Fruit fly (Drosophila melanogaster) whole organism, embryonic: ENCODE results near the gene Cpr62Ba.

Source experiments
- Ada2b ChIP-seq: fragments of 200-800 bp; sonication (Bioruptor generic); IDR thresholded peaks from 2 replicates; pipeline ENCODE4 v1.3.6; 2022; ENCODE audit warnings: missing biosample characterization, missing genetic modification characterization
- Atf6 ChIP-seq: fragments of 200-800 bp; sonication (Bioruptor generic); IDR thresholded peaks from 2 replicates; pipeline ENCODE4 v1.3.6; 2022; ENCODE audit warnings: missing biosample characterization, missing genetic modification characterization
- Awh ChIP-seq: fragments of 200-800 bp; sonication (Bioruptor generic); IDR thresholded peaks from 2 replicates; pipeline ENCODE4, ENCODE4 v1.3.6; 2022; ENCODE audit warnings: missing biosample characterization, missing genetic modification characterization
- Bgb ChIP-seq: fragments of 200-800 bp; sonication (Bioruptor generic); IDR thresholded peaks from 2 replicates; pipeline ENCODE4 v1.3.6; 2022; ENCODE audit warnings: missing biosample characterization, missing genetic modification characterization; ENCODE audit not compliant: partially characterized antibody
- CG10543 ChIP-seq: fragments of 200-800 bp; sonication (Bioruptor generic); optimal IDR thresholded peaks from 3 replicates; lab custom pipeline; 2017; ENCODE audit warnings: missing biosample characterization, mild to moderate bottlenecking, missing genetic modification characterization, moderate library complexity
- CG11456 ChIP-seq: fragments of 200-800 bp; sonication (Bioruptor generic); IDR thresholded peaks from 3 replicates; pipeline ENCODE4 v1.3.6; 2022; ENCODE audit warnings: missing biosample characterization, missing genetic modification characterization
- CG12769 ChIP-seq: fragments of 200-800 bp; sonication (Bioruptor generic); optimal IDR thresholded peaks from 2 replicates; lab custom pipeline; 2019; ENCODE audit warnings: missing biosample characterization, mild to moderate bottlenecking, missing genetic modification characterization, moderate library complexity
- CG13287 ChIP-seq: fragments of 200-800 bp; sonication (Bioruptor generic); IDR thresholded peaks from 2 replicates; pipeline ENCODE4 v1.3.6; 2022; ENCODE audit warnings: missing biosample characterization, missing genetic modification characterization; ENCODE audit not compliant: partially characterized antibody
- CG14667 ChIP-seq: fragments of 200-800 bp; sonication (Bioruptor generic); IDR thresholded peaks from 2 replicates; pipeline ENCODE4 v1.3.6; 2022; ENCODE audit warnings: missing biosample characterization, missing genetic modification characterization
- CG14710 ChIP-seq: fragments of 200-800 bp; sonication (Bioruptor generic); optimal IDR thresholded peaks from 3 replicates; lab custom pipeline; 2019; ENCODE audit warnings: missing biosample characterization, mild to moderate bottlenecking, missing genetic modification characterization, moderate library complexity
- CG15601 ChIP-seq: fragments of 200-800 bp; sonication (Bioruptor generic); optimal IDR thresholded peaks from 3 replicates; lab custom pipeline; 2019; ENCODE audit warnings: missing biosample characterization, mild to moderate bottlenecking, missing genetic modification characterization, moderate library complexity
- CG16779 ChIP-seq: fragments of 200-800 bp; sonication (Bioruptor generic); IDR thresholded peaks from 2 replicates; pipeline ENCODE4 v1.3.6; 2022; ENCODE audit warnings: missing biosample characterization, missing genetic modification characterization
- CG2116 ChIP-seq: fragments of 200-800 bp; sonication (Bioruptor generic); optimal IDR thresholded peaks from 3 replicates; lab custom pipeline; 2018; ENCODE audit warnings: missing biosample characterization, mild to moderate bottlenecking, missing genetic modification characterization
- CG2120 ChIP-seq: fragments of 200-800 bp; sonication (Bioruptor generic); optimal IDR thresholded peaks from 3 replicates; lab custom pipeline; 2016; ENCODE audit warnings: missing biosample characterization, missing genetic modification characterization
- CG2712 ChIP-seq: fragments of 200-800 bp; optimal IDR thresholded peaks from 3 replicates; lab custom pipeline; 2019; ENCODE audit warnings: missing biosample characterization, mild to moderate bottlenecking, missing genetic modification characterization, moderate library complexity
- CG31224 ChIP-seq: fragments of 200-800 bp; sonication (Bioruptor generic); IDR thresholded peaks from 2 replicates; pipeline ENCODE4 v1.3.6; 2022; ENCODE audit warnings: missing biosample characterization, missing genetic modification characterization
- CG3281 ChIP-seq: fragments of 200-800 bp; sonication (Bioruptor generic); optimal IDR thresholded peaks from 3 replicates; lab custom pipeline; 2017; ENCODE audit warnings: missing biosample characterization, mild to moderate bottlenecking, missing genetic modification characterization
- CG3847 ChIP-seq: fragments of 200-800 bp; sonication (Bioruptor generic); IDR thresholded peaks from 2 replicates; pipeline ENCODE4 v1.3.6; 2022; ENCODE audit warnings: missing biosample characterization, missing genetic modification characterization
- CG6683 ChIP-seq: fragments of 200-800 bp; sonication (Bioruptor generic); optimal IDR thresholded peaks from 2 replicates; lab custom pipeline; 2017; ENCODE audit warnings: missing biosample characterization, mild to moderate bottlenecking, missing genetic modification characterization, missing genetic modification reagents
- D ChIP-seq, 2 experiments: fragments of 200-800 bp in 1 of 2; fragments of >200 bp in 1 of 2; sonication (Bioruptor generic) in 1 of 2; optimal IDR thresholded peaks; 2 replicates in 1 of 2; 3 replicates in 1 of 2; lab custom pipeline; 2017; ENCODE audit warnings: mild to moderate bottlenecking in 1 of 2, missing biosample characterization in 1 of 2, missing genetic modification characterization in 1 of 2, missing genetic modification reagents in 1 of 2
- Dref ChIP-seq: fragments of 200-800 bp; sonication (Bioruptor generic); IDR thresholded peaks from 2 replicates; pipeline ENCODE4 v1.3.6; 2022; ENCODE audit warnings: missing biosample characterization, missing genetic modification characterization
- Ets65A ChIP-seq: fragments of 200-800 bp; sonication (Bioruptor generic); peaks from one replicate; lab custom pipeline; 2016; ENCODE audit warnings: missing biosample characterization, missing genetic modification characterization
- GATAe ChIP-seq: fragments of 200-800 bp; sonication (Bioruptor generic); conservative IDR thresholded peaks from 2 replicates; pipeline ENCODE4 v1.3.6; 2022; ENCODE audit warnings: missing biosample characterization, missing genetic modification characterization
- Gsc ChIP-seq: fragments of 200-800 bp; sonication (Bioruptor generic); IDR thresholded peaks from 2 replicates; pipeline ENCODE4 v1.3.6; 2022; ENCODE audit warnings: missing biosample characterization, missing genetic modification characterization
- Hr3 ChIP-seq: fragments of 200-800 bp; sonication (Bioruptor generic); optimal IDR thresholded peaks from 3 replicates; lab custom pipeline; 2016; ENCODE audit warnings: missing biosample characterization, missing genetic modification characterization
- Lim3 ChIP-seq: fragments of 200-800 bp; sonication (Bioruptor generic); IDR thresholded peaks from 2 replicates; pipeline ENCODE4 v1.3.6; 2022; ENCODE audit warnings: missing biosample characterization, missing genetic modification characterization
- Lpt ChIP-seq: fragments of >200 bp; optimal IDR thresholded peaks from 2 replicates; lab custom pipeline; 2018; ENCODE audit warnings: missing biosample characterization, missing genetic modification characterization
- MESR4 ChIP-seq: fragments of 200-800 bp; sonication (Bioruptor generic); optimal IDR thresholded peaks from 2 replicates; lab custom pipeline; 2018; ENCODE audit warnings: missing biosample characterization, mild to moderate bottlenecking, missing genetic modification characterization, moderate library complexity
- Myb ChIP-seq: fragments of 200-800 bp; sonication (Bioruptor generic); optimal IDR thresholded peaks from 2 replicates; lab custom pipeline; 2016; ENCODE audit warnings: missing biosample characterization, missing genetic modification characterization
- NC2α ChIP-seq: fragments of 200-800 bp; sonication (Bioruptor generic); optimal IDR thresholded peaks from 2 replicates; lab custom pipeline; 2016; ENCODE audit warnings: missing biosample characterization, missing genetic modification characterization
- Ptx1 ChIP-seq: fragments of 200-800 bp; sonication (Bioruptor generic); IDR thresholded peaks from 2 replicates; pipeline ENCODE4 v1.3.6; 2022; ENCODE audit warnings: missing biosample characterization, missing genetic modification characterization
- Ravus ChIP-seq: fragments of 200-800 bp; sonication (Bioruptor generic); IDR thresholded peaks from 2 replicates; pipeline ENCODE4 v1.3.6; 2022; ENCODE audit warnings: missing biosample characterization, missing genetic modification characterization
- Side ChIP-seq: fragments of 200-800 bp; sonication (Bioruptor generic); optimal IDR thresholded peaks from 2 replicates; lab custom pipeline; 2016; ENCODE audit warnings: missing biosample characterization, missing genetic modification characterization
- Sin3A ChIP-seq: fragments of >200 bp; optimal IDR thresholded peaks from 2 replicates; lab custom pipeline; 2018
- Taf1 ChIP-seq: fragments of 200-800 bp; sonication (Bioruptor generic); IDR thresholded peaks from 2 replicates; pipeline ENCODE4 v1.3.6; 2022; ENCODE audit warnings: missing biosample characterization, missing genetic modification characterization
- Usf ChIP-seq: fragments of 200-800 bp; sonication (Bioruptor generic); optimal IDR thresholded peaks from 2 replicates; lab custom pipeline; 2017; ENCODE audit warnings: missing genotype, missing biosample characterization, missing genetic modification characterization
- ap ChIP-seq: fragments of 200-800 bp; sonication (Bioruptor generic); IDR thresholded peaks from 2 replicates; pipeline ENCODE4 v1.3.6; 2022; ENCODE audit warnings: missing biosample characterization, missing genetic modification characterization
- bab2 ChIP-seq: fragments of 200-800 bp; sonication (Bioruptor generic); optimal IDR thresholded peaks from 2 replicates; lab custom pipeline; 2016; ENCODE audit warnings: missing biosample characterization, missing genetic modification characterization
- bsh ChIP-seq, 2 experiments: fragments of 200-800 bp; sonication (Bioruptor generic); optimal IDR thresholded peaks; 2 replicates each; lab custom pipeline; 2017 to 2018; ENCODE audit warnings: mild to moderate bottlenecking in 2 of 2, missing biosample characterization in 2 of 2, missing genetic modification characterization in 2 of 2, moderate library complexity in 1 of 2
- cad ChIP-seq: fragments of >200 bp; optimal IDR thresholded peaks from 2 replicates; lab custom pipeline; 2017; ENCODE audit warnings: missing biosample characterization, missing genetic modification characterization
- cato ChIP-seq: fragments of 200-800 bp; sonication (Bioruptor generic); optimal IDR thresholded peaks from 2 replicates; lab custom pipeline; 2016; ENCODE audit warnings: missing biosample characterization, missing genetic modification characterization, borderline replicate concordance
- chm ChIP-seq: fragments of 200-800 bp; sonication (Bioruptor generic); IDR thresholded peaks from 2 replicates; pipeline ENCODE4 v1.3.6; 2022; ENCODE audit warnings: missing biosample characterization, missing genetic modification characterization
- crol ChIP-seq: fragments of 200-800 bp; sonication (Bioruptor generic); IDR thresholded peaks from 2 replicates; pipeline ENCODE4 v1.3.6; 2022; ENCODE audit warnings: missing biosample characterization, missing genetic modification characterization
- da ChIP-seq: fragments of 200-800 bp; sonication (Bioruptor generic); optimal IDR thresholded peaks from 2 replicates; lab custom pipeline; 2016; ENCODE audit warnings: missing biosample characterization, missing genetic modification characterization
- ems ChIP-seq: fragments of 200-800 bp; sonication (Bioruptor generic); optimal IDR thresholded peaks from 3 replicates; lab custom pipeline; 2016; ENCODE audit warnings: missing biosample characterization, missing genetic modification characterization
- ham ChIP-seq: fragments of 200-800 bp; sonication (Bioruptor generic); IDR thresholded peaks from 2 replicates; pipeline ENCODE4 v1.3.6; 2022; ENCODE audit warnings: missing biosample characterization, missing genetic modification characterization
- jigr1 ChIP-seq: fragments of 200-800 bp; sonication (Bioruptor generic); IDR thresholded peaks from 3 replicates; pipeline ENCODE4 v1.3.6; 2022; ENCODE audit warnings: missing biosample characterization, missing genetic modification characterization
- kni ChIP-seq: fragments of 200-800 bp; sonication (Bioruptor generic); optimal IDR thresholded peaks from 3 replicates; lab custom pipeline; 2017; ENCODE audit warnings: mild to moderate bottlenecking, missing biosample characterization, missing genetic modification reagents, missing genetic modification characterization
- ranshi ChIP-seq: fragments of 200-800 bp; sonication (Bioruptor generic); IDR thresholded peaks from 2 replicates; pipeline ENCODE4 v1.3.6; 2022; ENCODE audit warnings: missing biosample characterization, missing genetic modification characterization
- slou ChIP-seq: fragments of 200-800 bp; sonication (Bioruptor generic); optimal IDR thresholded peaks from 3 replicates; lab custom pipeline; 2016; ENCODE audit warnings: missing biosample characterization, missing genetic modification characterization
- toy ChIP-seq: fragments of 200-800 bp; sonication (Bioruptor generic); IDR thresholded peaks from 2 replicates; pipeline ENCODE4 v1.3.6; 2022; ENCODE audit warnings: missing biosample characterization, missing genetic modification characterization

The Cpr62Ba gene

DNA sequence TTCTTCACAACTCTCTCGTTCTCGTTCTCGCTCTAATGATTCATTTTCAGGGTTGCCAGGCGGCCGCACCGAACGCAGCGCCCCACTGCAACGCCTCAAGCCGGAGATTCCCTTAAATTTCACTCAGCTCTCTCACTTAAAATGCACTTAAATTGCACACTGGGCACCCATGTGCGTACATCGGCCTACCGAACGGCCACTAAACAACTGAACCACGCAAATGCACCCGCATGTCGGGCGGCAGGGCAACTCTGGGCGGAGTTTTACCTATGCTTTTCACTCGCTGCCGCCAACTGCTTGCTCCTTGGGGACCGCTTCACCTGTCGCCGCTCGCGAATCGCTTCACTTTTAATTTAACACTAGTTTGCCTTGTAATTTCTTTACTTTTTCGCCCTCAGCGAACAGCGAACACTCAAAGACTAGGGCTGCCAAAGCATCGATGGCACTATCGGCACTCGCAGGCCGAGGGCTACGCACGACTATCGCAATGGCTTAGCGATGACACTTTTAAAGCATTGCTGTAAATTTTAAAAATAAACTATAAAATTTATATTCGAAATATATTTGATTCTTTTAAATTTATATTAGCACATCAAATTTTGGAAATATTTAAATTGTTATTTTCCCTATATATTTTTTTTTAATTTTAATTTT lies 30.3 kb upstream of the Cpr62Ba start, which contains the start of gene Rap1 (continued):
- peak; percentile 39 for TF ChIP-seq CG2116
- TF ChIP-seq jigr1, result peak; percentile 78; the same call in 2 of the 3 replicates
- peak; percentile 66 for TF ChIP-seq CG31224
- TF ChIP-seq bsh (GFP tag; optimal IDR thresholded peaks at IDR 0.05; lab: Kevin White, UChicago), result no peak
- TF ChIP-seq CG11456 (GFP tag; lab: Robert Waterston, UW), result peak; percentile 90
- TF ChIP-seq Bgb (GFP tag; lab: Robert Waterston, UW), result peak; percentile 94
- peak; percentile 32 for TF ChIP-seq CG10543 (GFP tag; lab: Kevin White, UChicago)
- no peak for TF ChIP-seq D (optimal IDR thresholded peaks at IDR 0.05; lab: Kevin White, UChicago)
- TF ChIP-seq D (GFP tag; optimal IDR thresholded peaks at IDR 0.05; lab: Kevin White, UChicago), result peak; percentile 20
- TF ChIP-seq CG15601 (tag; lab: Kevin White, UChicago), result no peak
- no peak for TF ChIP-seq NC2α
- no peak for TF ChIP-seq CG12769 (tag; lab: Kevin White, UChicago)
- TF ChIP-seq slou (GFP tag; lab: Kevin White, UChicago), result peak; percentile 50
- peak; percentile 44; the same call in 1 of the 2 replicates for TF ChIP-seq Awh
- no peak for TF ChIP-seq GATAe (GFP tag; lab: Robert Waterston, UW)
- peak; percentile 83 for TF ChIP-seq Sin3A (lab: Kevin White, UChicago)
- TF ChIP-seq crol, result no peak
- no peak for TF ChIP-seq toy (GFP tag; lab: Robert Waterston, UW)
- peak; percentile 25; the same call in 1 of the 2 replicates for TF ChIP-seq Taf1
- TF ChIP-seq ham (GFP tag; lab: Robert Waterston, UW), result peak; percentile 7; the same call in 1 of the 2 replicates
- peak; percentile 79 for TF ChIP-seq Ada2b (GFP tag; lab: Robert Waterston, UW)
- peak; percentile 81 for TF ChIP-seq Ptx1 (GFP tag; lab: Robert Waterston, UW)
- TF ChIP-seq CG3847 (GFP tag; lab: Robert Waterston, UW), result peak; percentile 87
- TF ChIP-seq CG14710, result peak; percentile 62
- peak; percentile 16 for TF ChIP-seq Usf
- no peak for TF ChIP-seq Lim3 (GFP tag; lab: Robert Waterston, UW)
- peak; percentile 22; the same call in 1 of the 2 replicates for TF ChIP-seq ap (GFP tag; lab: Robert Waterston, UW)
- TF ChIP-seq chm (GFP tag; lab: Robert Waterston, UW), result no peak
- TF ChIP-seq Myb (GFP tag; lab: Kevin White, UChicago), result peak; percentile 39
- TF ChIP-seq CG14667 (GFP tag; lab: Robert Waterston, UW), result peak; percentile 74
- no peak for TF ChIP-seq CG16779 (GFP tag; lab: Robert Waterston, UW)
- peak; percentile 69 for TF ChIP-seq CG2120 (GFP tag; lab: Kevin White, UChicago)
- TF ChIP-seq Lpt (GFP tag; lab: Kevin White, UChicago), result no peak
- no peak for TF ChIP-seq da (GFP tag; lab: Kevin White, UChicago)
- peak; percentile 72 for TF ChIP-seq MESR4 (GFP tag; lab: Kevin White, UChicago)
- peak; percentile 97 for TF ChIP-seq Ets65A (GFP tag; lab: Kevin White, UChicago)
- peak; percentile 42 for TF ChIP-seq bab2 (GFP tag; lab: Kevin White, UChicago)
- TF ChIP-seq CG6683 (GFP tag; lab: Kevin White, UChicago), result peak; percentile 2
- no peak for TF ChIP-seq Gsc
- peak; percentile 72 for TF ChIP-seq Side (GFP tag; lab: Kevin White, UChicago)
- peak; percentile 79 for TF ChIP-seq CG2712 (tag; lab: Kevin White, UChicago)
- TF ChIP-seq CG3281 (GFP tag; lab: Kevin White, UChicago), result peak; percentile 69
- TF ChIP-seq cad (GFP tag; lab: Kevin White, UChicago), result no peak
- peak; percentile 64; the same call in 1 of the 2 replicates for TF ChIP-seq Atf6 (GFP tag; lab: Robert Waterston, UW)
- peak; percentile 37 for TF ChIP-seq cato (GFP tag; lab: Kevin White, UChicago)
- TF ChIP-seq kni, result peak; percentile 49
- TF ChIP-seq CG13287, result peak; percentile 87
- TF ChIP-seq ems (GFP tag; lab: Kevin White, UChicago), result peak; percentile 56
- TF ChIP-seq Ravus (GFP tag; lab: Robert Waterston, UW), result peak; percentile 33
- TF ChIP-seq Dref (GFP tag; lab: Robert Waterston, UW), result peak; percentile 56
- TF ChIP-seq ranshi (GFP tag; lab: Robert Waterston, UW), result peak; percentile 76
- TF ChIP-seq Hr3 (GFP tag; lab: Kevin White, UChicago), result peak; percentile 54
